Fruit fly (Drosophila melanogaster) whole organism, prepupa: ENCODE measurements around the gene RpS28a.

ENCODE experiments used
- Blimp-1 ChIP-seq: fragments of 200-800 bp; sonication (Bioruptor generic); optimal IDR thresholded peaks from 3 replicates; lab custom pipeline; 2017; ENCODE audit warnings: missing biosample characterization, missing genetic modification characterization, mild to moderate bottlenecking, moderate library complexity, missing genetic modification reagents
- CG10631 ChIP-seq: fragments of 200-800 bp; sonication (Bioruptor generic); optimal IDR thresholded peaks from 2 replicates; lab custom pipeline; 2016; ENCODE audit warnings: missing biosample characterization, missing genetic modification characterization
- CG10669 ChIP-seq: fragments of 200-800 bp; sonication (Bioruptor generic); optimal IDR thresholded peaks from 3 replicates; lab custom pipeline; 2018; ENCODE audit warnings: missing biosample characterization, mild to moderate bottlenecking, missing genetic modification characterization, moderate library complexity
- CG11294 ChIP-seq: fragments of 200-800 bp; sonication (Bioruptor generic); IDR thresholded peaks from 2 replicates; pipeline ENCODE4 v1.3.6; 2022; ENCODE audit warnings: missing biosample characterization, missing genetic modification characterization
- CG11762 ChIP-seq: fragments of 200-800 bp; sonication (Bioruptor generic); optimal IDR thresholded peaks from 3 replicates; lab custom pipeline; 2016; ENCODE audit warnings: missing biosample characterization, missing genetic modification characterization; ENCODE audit not compliant: insufficient read depth
- CG11902 ChIP-seq: fragments of 200-800 bp; sonication (Bioruptor generic); optimal IDR thresholded peaks from 3 replicates; lab custom pipeline; 2016; ENCODE audit warnings: missing biosample characterization, missing genetic modification characterization
- CG16779 ChIP-seq: fragments of 200-800 bp; sonication (Bioruptor generic); optimal IDR thresholded peaks from 3 replicates; lab custom pipeline; 2017; ENCODE audit warnings: missing biosample characterization, mild to moderate bottlenecking, missing genetic modification characterization
- CG3032 ChIP-seq: fragments of 200-800 bp; optimal IDR thresholded peaks from 2 replicates; lab custom pipeline; 2019; ENCODE audit warnings: missing biosample characterization, mild to moderate bottlenecking, missing genetic modification characterization, moderate library complexity
- CG31627 ChIP-seq: fragments of 200-800 bp; sonication (Bioruptor generic); optimal IDR thresholded peaks from 3 replicates; lab custom pipeline; 2016; ENCODE audit warnings: missing biosample characterization, missing genetic modification characterization
- CG32006 ChIP-seq: fragments of 200-800 bp; sonication (Bioruptor generic); optimal IDR thresholded peaks from 3 replicates; lab custom pipeline; 2017; ENCODE audit warnings: missing biosample characterization, mild to moderate bottlenecking, missing genetic modification characterization
- CG34406 ChIP-seq: fragments of 200-800 bp; sonication (Bioruptor generic); optimal IDR thresholded peaks from 3 replicates; lab custom pipeline; 2016; ENCODE audit warnings: missing biosample characterization, missing genetic modification characterization
- CG3919 ChIP-seq: fragments of 200-800 bp; sonication (Bioruptor generic); optimal IDR thresholded peaks from 3 replicates; lab custom pipeline; 2016; ENCODE audit warnings: missing biosample characterization, missing genetic modification characterization
- CG4318 ChIP-seq: fragments of 200-800 bp; sonication (Bioruptor generic); optimal IDR thresholded peaks from 3 replicates; lab custom pipeline; 2017; ENCODE audit warnings: missing biosample characterization, mild to moderate bottlenecking, missing genetic modification characterization
- CG6163 ChIP-seq: fragments of 200-800 bp; sonication (Bioruptor generic); IDR thresholded peaks from 3 replicates; pipeline ENCODE4 v1.3.6; 2022; ENCODE audit warnings: missing biosample characterization, missing genetic modification characterization
- CG6276 ChIP-seq: fragments of 200-800 bp; sonication (Bioruptor generic); optimal IDR thresholded peaks from 2 replicates; lab custom pipeline; 2017; ENCODE audit warnings: missing biosample characterization, mild to moderate bottlenecking, missing genetic modification characterization
- CG6808 ChIP-seq: fragments of 200-800 bp; sonication (Bioruptor generic); optimal IDR thresholded peaks from 3 replicates; lab custom pipeline; 2017; ENCODE audit warnings: missing biosample characterization, missing genetic modification characterization, mild to moderate bottlenecking, moderate library complexity, missing genetic modification reagents
- CG6854 ChIP-seq: fragments of 200-800 bp; sonication (Bioruptor generic); optimal IDR thresholded peaks from 2 replicates; lab custom pipeline; 2017; ENCODE audit warnings: missing biosample characterization, mild to moderate bottlenecking, missing genetic modification characterization
- CG8119 ChIP-seq: fragments of 200-800 bp; sonication (Bioruptor generic); IDR thresholded peaks from 3 replicates; pipeline ENCODE4 v1.3.6; 2022; ENCODE audit warnings: missing biosample characterization, missing genetic modification characterization
- CG9139 ChIP-seq: fragments of 200-800 bp; sonication (Bioruptor generic); optimal IDR thresholded peaks from 3 replicates; lab custom pipeline; 2017; ENCODE audit warnings: missing biosample characterization, mild to moderate bottlenecking, missing genetic modification characterization
- Eip75B ChIP-seq: fragments of 200-800 bp; sonication (Bioruptor generic); optimal IDR thresholded peaks from 3 replicates; lab custom pipeline; 2016; ENCODE audit warnings: missing biosample characterization, missing genetic modification characterization
- Eip78C ChIP-seq: fragments of 200-800 bp; sonication (Bioruptor generic); peaks from one replicate; lab custom pipeline; 2016; ENCODE audit warnings: missing biosample characterization, missing genetic modification characterization
- Eip93F ChIP-seq: fragments of 200-800 bp; sonication (Bioruptor generic); optimal IDR thresholded peaks from 2 replicates; lab custom pipeline; 2016; ENCODE audit warnings: missing biosample characterization, mild to moderate bottlenecking, missing genetic modification characterization
- Ets21C ChIP-seq: fragments of 200-800 bp; sonication (Bioruptor generic); optimal IDR thresholded peaks from 3 replicates; lab custom pipeline; 2016; ENCODE audit warnings: missing biosample characterization, missing genetic modification characterization
- Ets96B ChIP-seq: fragments of 200-800 bp; optimal IDR thresholded peaks from 2 replicates; lab custom pipeline; 2019; ENCODE audit warnings: missing biosample characterization, mild to moderate bottlenecking, missing genetic modification characterization, moderate library complexity
- Gug ChIP-seq: fragments of 200-800 bp; sonication (Bioruptor generic); IDR thresholded peaks from 2 replicates; pipeline ENCODE4 v1.3.6; 2022; ENCODE audit warnings: missing biosample characterization, missing genetic modification characterization
- Hr38 ChIP-seq: sonication (Bioruptor generic); optimal IDR thresholded peaks from 2 replicates; lab custom pipeline; 2016; ENCODE audit warnings: missing biosample characterization, missing genetic modification characterization
- Hr39 ChIP-seq: fragments of 200-800 bp; sonication (Bioruptor generic); optimal IDR thresholded peaks from 2 replicates; lab custom pipeline; 2016; ENCODE audit warnings: missing biosample characterization, missing genetic modification characterization
- Hr4 ChIP-seq: fragments of 200-800 bp; sonication (Bioruptor generic); optimal IDR thresholded peaks from 3 replicates; lab custom pipeline; 2016; ENCODE audit warnings: missing biosample characterization, missing genetic modification characterization
- Lpt ChIP-seq: fragments of 200-800 bp; sonication (Bioruptor generic); optimal IDR thresholded peaks from 3 replicates; lab custom pipeline; 2016; ENCODE audit warnings: missing biosample characterization, missing genetic modification characterization
- OdsH ChIP-seq: fragments of 200-800 bp; sonication (Bioruptor generic); optimal IDR thresholded peaks from 3 replicates; lab custom pipeline; 2016; ENCODE audit warnings: missing biosample characterization, missing genetic modification characterization
- Smox ChIP-seq: fragments of 200-800 bp; sonication (Bioruptor generic); optimal IDR thresholded peaks from 3 replicates; lab custom pipeline; 2016; ENCODE audit warnings: missing biosample characterization, missing genetic modification characterization
- Sox14 ChIP-seq: fragments of 200-800 bp; sonication (Bioruptor generic); optimal IDR thresholded peaks from 3 replicates; lab custom pipeline; 2016; ENCODE audit warnings: missing biosample characterization, missing genetic modification characterization
- Sox15 ChIP-seq: fragments of 200-800 bp; sonication (Bioruptor generic); optimal IDR thresholded peaks from 3 replicates; lab custom pipeline; 2016; ENCODE audit warnings: missing biosample characterization, missing genetic modification characterization
- acj6 ChIP-seq: fragments of 200-800 bp; sonication (Bioruptor generic); optimal IDR thresholded peaks from 3 replicates; lab custom pipeline; 2016; ENCODE audit warnings: missing biosample characterization, missing genetic modification characterization
- cyc ChIP-seq: fragments of 200-800 bp; sonication (Bioruptor generic); optimal IDR thresholded peaks from 3 replicates; lab custom pipeline; 2016; ENCODE audit warnings: missing biosample characterization, missing genetic modification characterization
- dac ChIP-seq: fragments of 200-800 bp; sonication (Bioruptor generic); optimal IDR thresholded peaks from 2 replicates; lab custom pipeline; 2017; ENCODE audit warnings: missing biosample characterization, mild to moderate bottlenecking, missing genetic modification characterization
- dsx ChIP-seq: fragments of 200-800 bp; optimal IDR thresholded peaks from 3 replicates; lab custom pipeline; 2019; ENCODE audit warnings: missing biosample characterization, mild to moderate bottlenecking, missing genetic modification characterization, moderate library complexity; ENCODE audit not compliant: poor library complexity, severe bottlenecking
- eg ChIP-seq: fragments of 200-800 bp; sonication (Bioruptor generic); IDR thresholded peaks from 3 replicates; pipeline ENCODE4 v1.3.6; 2022; ENCODE audit warnings: missing biosample characterization, missing genetic modification characterization
- esn ChIP-seq: fragments of 200-800 bp; sonication (Bioruptor generic); optimal IDR thresholded peaks from 2 replicates; lab custom pipeline; 2016; ENCODE audit warnings: missing biosample characterization, mild to moderate bottlenecking, missing genetic modification characterization, moderate library complexity
- fd59A ChIP-seq: fragments of 200-800 bp; sonication (Bioruptor generic); optimal IDR thresholded peaks from 2 replicates; lab custom pipeline; 2017; ENCODE audit warnings: missing biosample characterization, mild to moderate bottlenecking, missing genetic modification characterization, missing genetic modification reagents
- fkh ChIP-seq: fragments of 200-800 bp; sonication (Bioruptor generic); optimal IDR thresholded peaks from 3 replicates; lab custom pipeline; 2017; ENCODE audit warnings: missing biosample characterization, mild to moderate bottlenecking, missing genetic modification characterization, moderate library complexity
- lz ChIP-seq: fragments of 200-800 bp; sonication (Bioruptor generic); optimal IDR thresholded peaks from 3 replicates; lab custom pipeline; 2016; ENCODE audit warnings: missing biosample characterization, missing genetic modification characterization
- net ChIP-seq: fragments of 200-800 bp; sonication (Bioruptor generic); optimal IDR thresholded peaks from 3 replicates; lab custom pipeline; 2016; ENCODE audit warnings: missing biosample characterization, missing genetic modification characterization
- pdm3 ChIP-seq: fragments of 200-800 bp; sonication (Bioruptor generic); optimal IDR thresholded peaks from 3 replicates; lab custom pipeline; 2016; ENCODE audit warnings: missing biosample characterization, missing genetic modification characterization
- salr ChIP-seq, 2 experiments: fragments of 200-800 bp; sonication (Bioruptor generic); optimal IDR thresholded peaks; 3 replicates each; lab custom pipeline; 2016 to 2018; ENCODE audit warnings: missing biosample characterization in 2 of 2, missing genetic modification characterization in 2 of 2, mild to moderate bottlenecking in 1 of 2
- spab ChIP-seq: fragments of 200-800 bp; sonication (Bioruptor generic); optimal IDR thresholded peaks from 2 replicates; lab custom pipeline; 2017; ENCODE audit warnings: missing biosample characterization, mild to moderate bottlenecking, missing genetic modification characterization, missing genetic modification reagents
- ss ChIP-seq, 2 experiments: fragments of 200-800 bp; sonication (Bioruptor generic); optimal IDR thresholded peaks; 2 replicates in 1 of 2; 3 replicates in 1 of 2; lab custom pipeline; 2017 to 2018; ENCODE audit warnings: mild to moderate bottlenecking in 2 of 2, missing biosample characterization in 2 of 2, missing genetic modification characterization in 2 of 2, moderate library complexity in 1 of 2
- svp ChIP-seq: fragments of 200-800 bp; sonication (Bioruptor generic); peaks from one replicate; lab custom pipeline; 2016; ENCODE audit warnings: missing biosample characterization, missing genetic modification characterization
- vri ChIP-seq: fragments of 200-800 bp; sonication (Bioruptor generic); optimal IDR thresholded peaks from 3 replicates; lab custom pipeline; 2016; ENCODE audit warnings: missing biosample characterization, mild to moderate bottlenecking, missing genetic modification characterization

Gene RpS28a

DNA sequence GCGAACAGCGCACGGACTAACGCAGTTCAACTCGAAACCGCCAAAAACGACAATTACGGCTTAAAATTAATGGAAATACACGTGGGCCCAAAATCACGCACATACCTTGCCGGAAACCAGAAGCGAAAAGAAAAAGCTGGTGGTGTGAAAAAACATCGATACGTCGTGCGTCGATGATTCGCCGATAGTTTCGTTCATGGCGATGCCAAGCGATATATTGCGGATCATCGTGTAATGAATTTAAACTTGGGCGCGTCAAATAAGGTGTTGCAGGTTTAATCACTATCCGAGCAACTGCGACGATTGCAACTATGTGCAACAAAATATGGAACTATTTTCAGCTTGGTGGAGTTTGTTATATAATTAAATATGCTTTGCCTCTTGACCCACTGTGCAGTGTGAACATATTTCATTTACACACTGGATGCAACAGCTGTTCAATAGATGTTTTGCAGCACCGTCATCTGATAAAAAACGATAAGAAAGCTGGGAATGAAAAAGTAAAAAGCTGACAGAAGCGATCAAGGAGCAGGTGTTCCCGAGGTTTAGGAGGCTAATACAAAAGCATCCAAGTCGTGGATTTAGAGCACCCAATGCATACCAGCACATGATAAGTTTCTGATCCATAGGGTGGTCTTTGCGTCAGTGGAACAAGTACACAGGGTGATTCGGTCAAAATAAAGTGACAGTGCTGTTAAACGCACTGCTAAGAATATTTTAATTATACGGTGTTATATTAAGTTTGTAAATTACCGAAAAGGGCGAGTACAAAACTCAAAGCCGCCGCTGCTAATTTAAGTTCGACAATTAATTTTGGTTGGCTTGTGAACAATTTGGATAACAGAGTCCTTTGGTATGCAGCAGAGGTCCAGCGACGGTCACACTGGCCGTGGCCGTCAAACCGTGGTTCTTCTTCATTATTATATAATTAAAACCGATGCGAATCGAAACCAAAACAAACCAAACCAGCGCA is 23.9 kb upstream of the RpS28a start, which contains the start of the genes RpL32 and CG7943:
Gene RpL32, minus strand, starts transcription at position 133 of the 973 bp plus-strand sequence.
Gene CG7943, plus strand, starts transcription at position 442 of the 973 bp plus-strand sequence.
- TF ChIP-seq Hr4 (GFP tag; lab: Kevin White, UChicago) (peak; percentile 86), acj6 (GFP tag; lab: Kevin White, UChicago) (peak; percentile 91), Smox (GFP tag; lab: Kevin White, UChicago) (peak; percentile 93), CG32006 (GFP tag; lab: Kevin White, UChicago) (peak; percentile 84), Gug (GFP tag; lab: Robert Waterston, UW) (peak; percentile 78), CG6808 (GFP tag; lab: Kevin White, UChicago) (peak; percentile 80), Sox15 (GFP tag; lab: Kevin White, UChicago) (peak; percentile 90), CG8119 (peak; percentile 81), CG3032 (tag; lab: Kevin White, UChicago) (peak; percentile 90), fd59A (GFP tag; lab: Kevin White, UChicago) (peak; percentile 78), salr (GFP tag; optimal IDR thresholded peaks at IDR 0.05; lab: Kevin White, UChicago) (peak; percentile 49 to 86), Hr38 (peak; percentile 63), CG6854 (GFP tag; lab: Kevin White, UChicago) (peak; percentile 93), CG34406 (GFP tag; lab: Kevin White, UChicago) (peak; percentile 89), pdm3 (GFP tag; lab: Kevin White, UChicago) (peak; percentile 93), Ets21C (GFP tag; lab: Kevin White, UChicago) (peak; percentile 95), eg (GFP tag; lab: Robert Waterston, UW) (peak; percentile 93), esn (peak; percentile 97), lz (GFP tag; lab: Kevin White, UChicago) (peak; percentile 96), Ets96B (tag; lab: Kevin White, UChicago) (peak; percentile 86), CG11762 (peak; percentile 88), Hr39 (peak; percentile 94), CG31627 (peak; percentile 96), dsx (GFP tag; lab: Kevin White, UChicago) (peak; percentile 71), svp (GFP tag; lab: Kevin White, UChicago) (peak; percentile 97), CG9139 (peak; percentile 62), Blimp-1 (GFP tag; lab: Kevin White, UChicago) (peak; percentile 84), fkh (GFP tag; lab: Kevin White, UChicago) (peak; percentile 82), spab (GFP tag; lab: Kevin White, UChicago) (no peak), CG4318 (GFP tag; lab: Kevin White, UChicago) (no peak), Lpt (peak; percentile 83), CG3919 (GFP tag; lab: Kevin White, UChicago) (peak; percentile 94), vri (GFP tag; lab: Kevin White, UChicago) (peak; percentile 90), Eip93F (peak; percentile 91), CG11294 (GFP tag; lab: Robert Waterston, UW) (peak; percentile 85), dac (GFP tag; lab: Kevin White, UChicago) (peak; percentile 80), CG11902 (GFP tag; lab: Kevin White, UChicago) (peak; percentile 93), Eip75B (GFP tag; lab: Kevin White, UChicago) (peak; percentile 94), CG6163 (GFP tag; lab: Robert Waterston, UW) (peak; percentile 95), OdsH (GFP tag; lab: Kevin White, UChicago) (peak; percentile 92), cyc (GFP tag; lab: Kevin White, UChicago) (peak; percentile 97), CG10669 (GFP tag; lab: Kevin White, UChicago) (peak; percentile 87), CG10631 (GFP tag; lab: Kevin White, UChicago) (peak; percentile 92), CG16779 (tag; lab: Kevin White, UChicago) (peak; percentile 83), Eip78C (GFP tag; lab: Kevin White, UChicago) (peak; percentile 97), ss (GFP tag; optimal IDR thresholded peaks at IDR 0.05; lab: Kevin White, UChicago) (peak; percentile 65 to 90), Sox14 (GFP tag; lab: Kevin White, UChicago) (peak; percentile 92), CG6276 (GFP tag; lab: Kevin White, UChicago) (no peak), net (GFP tag; lab: Kevin White, UChicago) (peak; percentile 89)
